Worm (Caenorhabditis elegans): Measurements from ENCODE around the gene gyg-2.

- no peak for TF ChIP-seq dao-5 (tag; optimal IDR thresholded peaks at IDR 0.05)
- no peak for TF ChIP-seq W03F9.2 (tag; optimal IDR thresholded peaks at IDR 0.05)
- no peak for TF ChIP-seq him-1 (tag; optimal IDR thresholded peaks at IDR 0.05)
These were observed at the start of gene gyg-2 for ce11 chrV:16746231-16746990.

Data from whole organism, L4/young adult.